Fruit fly (Drosophila melanogaster) whole organism, embryonic: ENCODE results near the gene Src64B.
A peak's percentile ranks its signal among the peaks of the same experiment; 100 is the strongest.

ENCODE experiments used
- Atf3 ChIP-seq: fragments of 200-800 bp; sonication (Bioruptor generic); optimal IDR thresholded peaks from 3 replicates; lab custom pipeline; 2016; ENCODE audit warnings: missing biosample characterization, missing genetic modification characterization
- CG11398 ChIP-seq: fragments of 200-800 bp; sonication (Bioruptor generic); optimal IDR thresholded peaks from 2 replicates; lab custom pipeline; 2016; ENCODE audit warnings: missing biosample characterization, missing genetic modification characterization
- CG11560 ChIP-seq: fragments of 200-800 bp; sonication (Bioruptor generic); IDR thresholded peaks from 3 replicates; pipeline ENCODE4 v1.3.6; 2022; ENCODE audit warnings: missing biosample characterization, missing genetic modification characterization
- CG11695 ChIP-seq: fragments of 200-800 bp; sonication (Bioruptor generic); IDR thresholded peaks from 3 replicates; pipeline ENCODE4 v1.3.6; 2022; ENCODE audit warnings: missing biosample characterization, missing genetic modification characterization
- CG12071 ChIP-seq: fragments of 200-800 bp; sonication (Bioruptor generic); optimal IDR thresholded peaks from 3 replicates; lab custom pipeline; 2018; ENCODE audit warnings: missing biosample characterization, mild to moderate bottlenecking, missing genetic modification characterization
- CG12659 ChIP-seq: fragments of 200-800 bp; sonication (Bioruptor generic); optimal IDR thresholded peaks from 3 replicates; lab custom pipeline; 2017; ENCODE audit warnings: mild to moderate bottlenecking, missing biosample characterization, missing genetic modification reagents, missing genetic modification characterization
- CG12769 ChIP-seq: fragments of 200-800 bp; sonication (Bioruptor generic); optimal IDR thresholded peaks from 2 replicates; lab custom pipeline; 2019; ENCODE audit warnings: missing biosample characterization, mild to moderate bottlenecking, missing genetic modification characterization, moderate library complexity
- CG13296 ChIP-seq: fragments of 200-800 bp; sonication (Bioruptor generic); optimal IDR thresholded peaks from 3 replicates; lab custom pipeline; 2018; ENCODE audit warnings: missing biosample characterization, mild to moderate bottlenecking, missing genetic modification characterization
- CG14667 ChIP-seq: fragments of 200-800 bp; sonication (Bioruptor generic); IDR thresholded peaks from 2 replicates; pipeline ENCODE4 v1.3.6; 2022; ENCODE audit warnings: missing biosample characterization, missing genetic modification characterization
- CG14860 ChIP-seq: fragments of 200-800 bp; sonication (Bioruptor generic); IDR thresholded peaks from 3 replicates; pipeline ENCODE4 v1.3.6; 2022; ENCODE audit warnings: missing biosample characterization, missing genetic modification characterization; ENCODE audit not compliant: partially characterized antibody
- CG15601 ChIP-seq: fragments of 200-800 bp; sonication (Bioruptor generic); optimal IDR thresholded peaks from 3 replicates; lab custom pipeline; 2019; ENCODE audit warnings: missing biosample characterization, mild to moderate bottlenecking, missing genetic modification characterization, moderate library complexity
- CG16863 ChIP-seq: fragments of 200-800 bp; sonication (Bioruptor generic); optimal IDR thresholded peaks from 3 replicates; lab custom pipeline; 2016; ENCODE audit warnings: missing biosample characterization, missing genetic modification characterization
- CG17186 ChIP-seq: fragments of 200-800 bp; sonication (Bioruptor generic); optimal IDR thresholded peaks from 3 replicates; lab custom pipeline; 2017; ENCODE audit warnings: missing biosample characterization, missing genetic modification reagents, missing genetic modification characterization
- CG17802 ChIP-seq: fragments of 200-800 bp; sonication (Bioruptor generic); optimal IDR thresholded peaks from 2 replicates; lab custom pipeline; 2018; ENCODE audit warnings: missing biosample characterization, mild to moderate bottlenecking, missing genetic modification characterization, moderate library complexity
- CG1832 ChIP-seq: fragments of 200-800 bp; sonication (Bioruptor generic); optimal IDR thresholded peaks from 2 replicates; lab custom pipeline; 2017; ENCODE audit warnings: missing biosample characterization, mild to moderate bottlenecking, missing genetic modification characterization, inconsistent platforms
- CG18599 ChIP-seq: fragments of 200-800 bp; sonication (Bioruptor generic); optimal IDR thresholded peaks from 3 replicates; lab custom pipeline; 2017; ENCODE audit warnings: missing biosample characterization, missing genetic modification characterization, mild to moderate bottlenecking, moderate library complexity, missing genetic modification reagents
- CG2199 ChIP-seq: fragments of 200-800 bp; sonication (Bioruptor generic); IDR thresholded peaks from 3 replicates; pipeline ENCODE4 v1.3.6; 2022; ENCODE audit warnings: missing biosample characterization, missing genetic modification characterization
- CG3847 ChIP-seq: fragments of 200-800 bp; sonication (Bioruptor generic); IDR thresholded peaks from 2 replicates; pipeline ENCODE4 v1.3.6; 2022; ENCODE audit warnings: missing biosample characterization, missing genetic modification characterization
- CG5953 ChIP-seq: fragments of 200-800 bp; sonication (Bioruptor generic); IDR thresholded peaks from 2 replicates; pipeline ENCODE4 v1.3.6; 2022; ENCODE audit warnings: missing biosample characterization, missing genetic modification characterization
- CG9437 ChIP-seq: fragments of 200-800 bp; sonication (Bioruptor generic); optimal IDR thresholded peaks from 2 replicates; lab custom pipeline; 2018; ENCODE audit warnings: missing biosample characterization, mild to moderate bottlenecking, missing genetic modification characterization
- CG9876 ChIP-seq: fragments of 200-800 bp; sonication (Bioruptor generic); optimal IDR thresholded peaks from 2 replicates; lab custom pipeline; 2016; ENCODE audit warnings: missing biosample characterization, missing genetic modification characterization
- Camta ChIP-seq: fragments of 200-800 bp; sonication (Bioruptor generic); optimal IDR thresholded peaks from 2 replicates; lab custom pipeline; 2016; ENCODE audit warnings: missing biosample characterization, missing genetic modification characterization
- Dad ChIP-seq: fragments of 200-800 bp; sonication (Bioruptor generic); optimal IDR thresholded peaks from 3 replicates; lab custom pipeline; 2016; ENCODE audit warnings: missing biosample characterization, missing genetic modification characterization
- Dbx ChIP-seq: fragments of 200-800 bp; sonication (Bioruptor generic); IDR thresholded peaks from 3 replicates; pipeline ENCODE4 v1.3.6; 2022; ENCODE audit warnings: missing biosample characterization, missing genetic modification characterization
- Eip74EF ChIP-seq, 2 experiments: fragments of 200-800 bp in 1 of 2; fragments of >200 bp in 1 of 2; sonication (Bioruptor generic) in 1 of 2; optimal IDR thresholded peaks; 2 replicates each; lab custom pipeline; 2017 to 2019; ENCODE audit warnings: missing biosample characterization in 2 of 2, missing genetic modification characterization in 2 of 2, mild to moderate bottlenecking in 1 of 2, moderate library complexity in 1 of 2
- Hr39 ChIP-seq: fragments of >200 bp; optimal IDR thresholded peaks from 2 replicates; lab custom pipeline; 2017
- Lpt ChIP-seq: fragments of >200 bp; optimal IDR thresholded peaks from 2 replicates; lab custom pipeline; 2018; ENCODE audit warnings: missing biosample characterization, missing genetic modification characterization
- NfI ChIP-seq: fragments of 200-800 bp; sonication (Bioruptor generic); optimal IDR thresholded peaks from 3 replicates; lab custom pipeline; 2018; ENCODE audit warnings: missing biosample characterization, mild to moderate bottlenecking, missing genetic modification characterization, moderate library complexity
- Oaz ChIP-seq: fragments of 200-800 bp; sonication (Bioruptor generic); IDR thresholded peaks from 2 replicates; pipeline ENCODE4 v1.3.6; 2022; ENCODE audit warnings: missing biosample characterization, missing genetic modification characterization
- Oli ChIP-seq: fragments of 200-800 bp; sonication (Bioruptor generic); optimal IDR thresholded peaks from 2 replicates; lab custom pipeline; 2018; ENCODE audit warnings: missing biosample characterization, mild to moderate bottlenecking, missing genetic modification characterization, moderate library complexity
- Rfx ChIP-seq: fragments of 200-800 bp; sonication (Bioruptor generic); IDR thresholded peaks from 2 replicates; pipeline ENCODE4 v1.3.6; 2022; ENCODE audit warnings: missing biosample characterization, missing genetic modification characterization
- Sry-δ ChIP-seq: fragments of 200-800 bp; sonication (Bioruptor generic); optimal IDR thresholded peaks from 2 replicates; lab custom pipeline; 2016; ENCODE audit warnings: missing biosample characterization, missing genetic modification characterization
- crc ChIP-seq: fragments of 200-800 bp; sonication (Bioruptor generic); optimal IDR thresholded peaks from 2 replicates; lab custom pipeline; 2016; ENCODE audit warnings: missing biosample characterization, missing genetic modification characterization
- cwo ChIP-seq: fragments of 200-800 bp; sonication (Bioruptor generic); optimal IDR thresholded peaks from 3 replicates; lab custom pipeline; 2017; ENCODE audit warnings: missing biosample characterization, missing genetic modification characterization, mild to moderate bottlenecking, moderate library complexity, missing genetic modification reagents
- ems ChIP-seq: fragments of 200-800 bp; sonication (Bioruptor generic); optimal IDR thresholded peaks from 3 replicates; lab custom pipeline; 2016; ENCODE audit warnings: missing biosample characterization, missing genetic modification characterization
- ftz-f1 ChIP-seq: fragments of 200-800 bp; sonication (Bioruptor generic); optimal IDR thresholded peaks from 2 replicates; lab custom pipeline; 2016; ENCODE audit warnings: missing biosample characterization, missing genetic modification characterization
- kni ChIP-seq: fragments of 200-800 bp; sonication (Bioruptor generic); optimal IDR thresholded peaks from 3 replicates; lab custom pipeline; 2017; ENCODE audit warnings: mild to moderate bottlenecking, missing biosample characterization, missing genetic modification reagents, missing genetic modification characterization
- lola ChIP-seq, 3 experiments: fragments of >200 bp in 2 of 3; fragments of 200-800 bp in 1 of 3; sonication (Bioruptor generic) in 1 of 3; optimal IDR thresholded peaks; 2 replicates each; lab custom pipeline; 2017 to 2019; ENCODE audit warnings: missing biosample characterization in 3 of 3, missing genetic modification characterization in 3 of 3, mild to moderate bottlenecking in 1 of 3, moderate library complexity in 1 of 3
- mam ChIP-seq: fragments of 200-800 bp; sonication (Bioruptor generic); optimal IDR thresholded peaks from 3 replicates; lab custom pipeline; 2016; ENCODE audit warnings: missing biosample characterization, missing genetic modification characterization
- onecut ChIP-seq: fragments of 200-800 bp; sonication (Bioruptor generic); IDR thresholded peaks from 2 replicates; pipeline ENCODE4 v1.3.6; 2022; ENCODE audit warnings: missing biosample characterization, missing genetic modification characterization
- pan ChIP-seq, 4 experiments: fragments of >200 bp in 3 of 4; fragments of 200-800 bp in 1 of 4; sonication (Bioruptor generic) in 1 of 4; optimal IDR thresholded peaks in 3 of 4; IDR thresholded peaks in 1 of 4; 2 replicates each; pipeline versions ENCODE4 v1.3.6 to Lab custom; 2017 to 2022; ENCODE audit warnings: missing biosample characterization in 2 of 4, missing genetic modification characterization in 2 of 4, mixed read lengths in 1 of 4
- pho ChIP-seq: fragments of 200-800 bp; sonication (Bioruptor generic); optimal IDR thresholded peaks from 2 replicates; lab custom pipeline; 2016; ENCODE audit warnings: missing biosample characterization, missing genetic modification characterization
- pum ChIP-seq: fragments of 200-800 bp; sonication (Bioruptor generic); optimal IDR thresholded peaks from 2 replicates; lab custom pipeline; 2016; ENCODE audit warnings: missing biosample characterization, missing genetic modification characterization
- repo ChIP-seq: fragments of 200-800 bp; sonication (Bioruptor generic); optimal IDR thresholded peaks from 2 replicates; lab custom pipeline; 2016; ENCODE audit warnings: missing biosample characterization, missing genetic modification characterization
- sd ChIP-seq: fragments of 200-800 bp; sonication (Bioruptor generic); optimal IDR thresholded peaks from 3 replicates; lab custom pipeline; 2018; ENCODE audit warnings: missing biosample characterization, mild to moderate bottlenecking, missing genetic modification characterization, moderate library complexity
- ssp ChIP-seq: fragments of 200-800 bp; sonication (Bioruptor generic); IDR thresholded peaks from 2 replicates; pipeline ENCODE4 v1.3.6; 2022; ENCODE audit warnings: missing biosample characterization, missing genetic modification characterization
- stc ChIP-seq: fragments of 200-800 bp; sonication (Bioruptor generic); IDR thresholded peaks from 2 replicates; pipeline ENCODE4 v1.3.6; 2022; ENCODE audit warnings: missing biosample characterization, missing genetic modification characterization
- tio ChIP-seq: fragments of 200-800 bp; sonication (Bioruptor generic); optimal IDR thresholded peaks from 2 replicates; lab custom pipeline; 2017; ENCODE audit warnings: missing biosample characterization, missing genetic modification characterization, inconsistent platforms
- ttk ChIP-seq: fragments of 200-800 bp; sonication (Bioruptor generic); IDR thresholded peaks from 2 replicates; pipeline ENCODE4 v2.1.2; 2022; ENCODE audit warnings: missing biosample characterization, missing genetic modification characterization
- wdn ChIP-seq: fragments of 200-800 bp; sonication (Bioruptor generic); IDR thresholded peaks from 2 replicates; pipeline ENCODE4 v1.3.6; 2022; ENCODE audit warnings: missing biosample characterization, missing genetic modification characterization
- zfh1 ChIP-seq: fragments of 200-800 bp; sonication (Bioruptor generic); IDR thresholded peaks from 3 replicates; pipeline ENCODE4 v1.3.6; 2022; ENCODE audit warnings: missing biosample characterization, missing genetic modification characterization

The Src64B gene

DNA sequence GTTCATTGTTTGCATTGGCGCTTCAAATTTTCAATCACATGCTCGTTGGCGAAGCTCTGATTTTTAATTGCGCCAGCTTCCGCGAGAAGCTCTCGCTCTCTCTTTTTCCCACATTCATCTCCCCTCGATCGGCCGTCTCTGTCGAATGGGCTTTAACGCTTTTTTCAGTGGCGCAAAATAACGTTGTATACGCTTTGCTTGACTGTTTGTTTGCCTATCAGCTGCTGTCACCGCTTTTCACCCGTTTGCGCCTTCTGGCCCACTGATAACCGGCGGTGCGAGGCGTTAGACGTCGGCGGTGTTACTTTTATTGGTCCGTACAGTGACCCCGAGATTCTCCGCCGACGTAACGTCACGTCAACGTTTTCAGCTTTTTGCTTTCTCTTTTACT, 82.2 kb downstream of the Src64B start (continued):
- TF ChIP-seq Camta (GFP tag; lab: Kevin White, UChicago), result no peak
- TF ChIP-seq tio (GFP tag; lab: Kevin White, UChicago), result no peak
- no peak for TF ChIP-seq Sry-δ (GFP tag; lab: Kevin White, UChicago)
- TF ChIP-seq sd (tag; lab: Kevin White, UChicago), result peak; percentile 27
- TF ChIP-seq kni (GFP tag; lab: Kevin White, UChicago), result peak; percentile 20
- peak; percentile 11; the same call in 1 of the 2 replicates for TF ChIP-seq CG3847 (GFP tag; lab: Robert Waterston, UW)
- TF ChIP-seq wdn (GFP tag; lab: Robert Waterston, UW), result no peak
- no peak for TF ChIP-seq repo (GFP tag; lab: Kevin White, UChicago)
- TF ChIP-seq NfI, result no peak
- no peak for TF ChIP-seq ttk (GFP tag; lab: Robert Waterston, UW)
- TF ChIP-seq pum, result no peak
- no peak for TF ChIP-seq ems
- peak; percentile 19 for TF ChIP-seq cwo
- no peak for TF ChIP-seq Oli (tag; lab: Kevin White, UChicago)
- TF ChIP-seq Hr39 (lab: Kevin White, UChicago), result no peak
- TF ChIP-seq CG1832 (GFP tag; lab: Kevin White, UChicago), result peak; percentile 32
- no peak for TF ChIP-seq crc
- no peak for TF ChIP-seq CG12071
- TF ChIP-seq mam (GFP tag; lab: Kevin White, UChicago), result no peak
- TF ChIP-seq CG14667 (GFP tag; lab: Robert Waterston, UW), result no peak
- no peak for TF ChIP-seq ssp (GFP tag; lab: Robert Waterston, UW)
- TF ChIP-seq Atf3 (GFP tag; lab: Kevin White, UChicago), result no peak
- 0 out of 3 replicates have a peak, but pooled peaks have one; percentile 38 for TF ChIP-seq CG2199 (GFP tag; lab: Robert Waterston, UW)
- no peak for TF ChIP-seq stc
- no peak for TF ChIP-seq pan (optimal IDR thresholded peaks at IDR 0.05; lab: Kevin White, UChicago)
- TF ChIP-seq pan (GFP tag; optimal IDR thresholded peaks at IDR 0.05 in 1 of 2, IDR thresholded peaks at IDR 0.05 in 1 of 2), result no peak
- no peak for TF ChIP-seq zfh1 (GFP tag; lab: Robert Waterston, UW)
- TF ChIP-seq CG11560 (tag; lab: Robert Waterston, UW), result no peak
- TF ChIP-seq pho (GFP tag; lab: Kevin White, UChicago), result no peak
- TF ChIP-seq lola (GFP tag; optimal IDR thresholded peaks at IDR 0.05; lab: Kevin White, UChicago), result no peak
- TF ChIP-seq CG17186 (GFP tag; lab: Kevin White, UChicago), result no peak
- no peak for TF ChIP-seq Eip74EF (GFP tag; optimal IDR thresholded peaks at IDR 0.05; lab: Kevin White, UChicago)
- TF ChIP-seq Dbx (GFP tag; lab: Robert Waterston, UW), result 0 out of 3 replicates have a peak, but pooled peaks have one; percentile 10
- TF ChIP-seq CG5953 (GFP tag; lab: Robert Waterston, UW), result 0 out of 2 replicates have a peak, but pooled peaks have one; percentile 29
- TF ChIP-seq CG14860 (GFP tag; lab: Robert Waterston, UW), result no peak
- no peak for TF ChIP-seq CG9876 (GFP tag; lab: Kevin White, UChicago)
- no peak for TF ChIP-seq CG17802 (tag; lab: Kevin White, UChicago)
- TF ChIP-seq CG15601 (tag; lab: Kevin White, UChicago), result no peak
- TF ChIP-seq CG13296 (GFP tag; lab: Kevin White, UChicago), result no peak
- no peak for TF ChIP-seq CG16863 (GFP tag; lab: Kevin White, UChicago)
- no peak for TF ChIP-seq CG18599
- peak; percentile 7 for TF ChIP-seq ftz-f1
- TF ChIP-seq Dad (GFP tag; lab: Kevin White, UChicago), result no peak
- TF ChIP-seq CG12659 (GFP tag; lab: Kevin White, UChicago), result no peak
- no peak for TF ChIP-seq Oaz
- no peak for TF ChIP-seq CG11695 (GFP tag; lab: Robert Waterston, UW)
- no peak for TF ChIP-seq CG11398
- TF ChIP-seq Lpt, result no peak
- TF ChIP-seq Rfx (GFP tag; lab: Robert Waterston, UW), result no peak
- no peak for TF ChIP-seq onecut (GFP tag; lab: Robert Waterston, UW)
- no peak for TF ChIP-seq CG9437 (GFP tag; lab: Kevin White, UChicago)
- TF ChIP-seq CG12769, result peak; percentile 16
